Worm (Caenorhabditis elegans) whole organism, L4 larva: ENCODE measurements around the gene nhr-48.

ENCODE experiments used
- F49E8.2 ChIP-seq: sonication (generic microtip); optimal IDR thresholded peaks from 2 replicates; lab custom pipeline; 2016; ENCODE audit warnings: missing compliant biosample characterization, mild to moderate bottlenecking, missing genetic modification characterization, borderline replicate concordance
- ama-1 ChIP-seq: fragments of 150-350 bp; optimal IDR thresholded peaks from 2 replicates; lab custom pipeline; 2014; ENCODE audit warnings: inconsistent platforms, mixed read lengths
- lin-13 ChIP-seq: fragments of 150-350 bp; optimal IDR thresholded peaks from 2 replicates; lab custom pipeline; 2014; ENCODE audit warnings: missing biosample characterization, missing genetic modification reagents, missing genetic modification characterization
- lin-29 ChIP-seq: fragments of 200-800 bp; sonication (Bioruptor generic); IDR thresholded peaks from 2 replicates; pipeline ENCODE4 v1.3.6; 2022; ENCODE audit warnings: missing genetic modification reagents, missing genetic modification characterization, missing compliant biosample characterization
- lsy-2 ChIP-seq, 2 experiments: fragments of 150-350 bp in 1 of 2; sonication (generic microtip) in 1 of 2; optimal IDR thresholded peaks; 2 replicates each; lab custom pipeline; 2014 to 2017; ENCODE audit warnings: missing biosample characterization in 2 of 2, missing genetic modification characterization in 2 of 2
- madf-9 ChIP-seq: fragments of 200-800 bp; sonication (Bioruptor generic); conservative IDR thresholded peaks from 2 replicates; pipeline ENCODE4 v1.3.6; 2022; ENCODE audit warnings: missing genetic modification reagents, missing genetic modification characterization, missing compliant biosample characterization
- mep-1 ChIP-seq: fragments of 150-350 bp; sonication (generic microtip); optimal IDR thresholded peaks from 3 replicates; lab custom pipeline; 2014; ENCODE audit warnings: missing biosample characterization, missing genetic modification characterization
- nhr-237 ChIP-seq: sonication (generic microtip); optimal IDR thresholded peaks from 2 replicates; lab custom pipeline; 2017; ENCODE audit warnings: missing biosample characterization, missing genetic modification characterization
- snpc-4 ChIP-seq: fragments of 150-350 bp; optimal IDR thresholded peaks from 2 replicates; lab custom pipeline; 2014; ENCODE audit warnings: missing biosample characterization, missing genetic modification characterization
- unc-39 ChIP-seq: sonication (generic microtip); optimal IDR thresholded peaks from 2 replicates; lab custom pipeline; 2017; ENCODE audit warnings: missing biosample characterization, missing genetic modification characterization
- unc-62 ChIP-seq, 3 experiments: fragments of 150-350 bp in 1 of 3; sonication (generic microtip); optimal IDR thresholded peaks in 2 of 3; peaks in 1 of 3; 1 replicate in 1 of 3; 2 replicates in 2 of 3; lab custom pipeline; 2014 to 2017; ENCODE audit warnings: missing biosample characterization in 3 of 3, missing genetic modification characterization in 3 of 3, missing genetic modification reagents in 3 of 3, missing genotype in 1 of 3

- TF ChIP-seq ama-1 (lab: Kevin White, UChicago) (no peak), lin-13 (GFP tag; lab: Kevin White, UChicago) (no peak), mep-1 (no peak), F49E8.2 (tag; lab: Kevin White, UChicago) (no peak), lsy-2 (tag; optimal IDR thresholded peaks at IDR 0.05; lab: Kevin White, UChicago) (no peak), nhr-237 (tag; lab: Kevin White, UChicago) (no peak), madf-9 (no peak), unc-62 (GFP tag; optimal IDR thresholded peaks at IDR 0.05 in 1 of 2; lab: Kevin White, UChicago) (no peak), unc-62 (tag; optimal IDR thresholded peaks at IDR 0.05; lab: Kevin White, UChicago) (no peak), snpc-4 (no peak), lin-29 (GFP tag; lab: Robert Waterston, UW) (no peak), unc-39 (tag; lab: Kevin White, UChicago) (no peak)
These were observed 34.3 kb downstream of the nhr-48 start, which contains the start of gene nhr-255 for ce11 chrX:15742310-15742709.
